Worm (Caenorhabditis elegans) whole organism, mixed stage, embryonic: ENCODE results near the gene str-52.
"Not testable (repeated sequence)": the region's sequence is repeated elsewhere in the genome, so short reads cannot be mapped to it uniquely, and the experiment has no call there.

ENCODE experiments used
- M03D4.4 ChIP-seq: sonication (generic microtip); optimal IDR thresholded peaks from 2 replicates; lab custom pipeline; 2017; ENCODE audit warnings: mild to moderate bottlenecking, missing genetic modification characterization, missing compliant biosample characterization
- bed-3 ChIP-seq: fragments of 200-800 bp; sonication (Bioruptor generic); optimal IDR thresholded peaks from 3 replicates; lab custom pipeline; 2018; ENCODE audit warnings: mild to moderate bottlenecking, missing genetic modification characterization, moderate library complexity, missing compliant biosample characterization
- blmp-1 ChIP-seq: fragments of 150-350 bp; optimal IDR thresholded peaks from 2 replicates; lab custom pipeline; 2014; ENCODE audit warnings: missing biosample characterization, missing genetic modification characterization
- ceh-39 ChIP-seq: fragments of 150-350 bp; optimal IDR thresholded peaks from 2 replicates; lab custom pipeline; 2014; ENCODE audit warnings: missing biosample characterization, missing genetic modification characterization
- ceh-83 ChIP-seq: fragments of 200-800 bp; sonication (Bioruptor generic); optimal IDR thresholded peaks from 2 replicates; lab custom pipeline; 2018; ENCODE audit warnings: mild to moderate bottlenecking, missing genetic modification characterization, missing compliant biosample characterization
- cnd-1 ChIP-seq: fragments of 200-800 bp; sonication (Bioruptor generic); optimal IDR thresholded peaks from 2 replicates; lab custom pipeline; 2018; ENCODE audit warnings: mild to moderate bottlenecking, missing genetic modification characterization, missing compliant biosample characterization
- drap-1 ChIP-seq: fragments of 200-800 bp; sonication (Bioruptor generic); optimal IDR thresholded peaks from 3 replicates; lab custom pipeline; 2018; ENCODE audit warnings: mild to moderate bottlenecking, missing genetic modification characterization, missing compliant biosample characterization
- elt-1 ChIP-seq: sonication (generic microtip); optimal IDR thresholded peaks from 2 replicates; lab custom pipeline; 2017; ENCODE audit warnings: missing genetic modification characterization, mild to moderate bottlenecking, missing compliant biosample characterization, antibody characterized with exemption, moderate library complexity, borderline replicate concordance; ENCODE audit not compliant: insufficient read depth
- elt-3 ChIP-seq: fragments of 150-350 bp; optimal IDR thresholded peaks from 2 replicates; lab custom pipeline; 2014; ENCODE audit warnings: missing biosample characterization, missing genetic modification characterization
- flh-1 ChIP-seq: fragments of 200-800 bp; sonication (Bioruptor generic); optimal IDR thresholded peaks from 2 replicates; lab custom pipeline; 2018; ENCODE audit warnings: mild to moderate bottlenecking, missing genetic modification characterization, moderate library complexity, missing compliant biosample characterization
- ham-2 ChIP-seq: fragments of 200-800 bp; sonication (Bioruptor generic); optimal IDR thresholded peaks from 2 replicates; lab custom pipeline; 2018; ENCODE audit warnings: mild to moderate bottlenecking, missing genetic modification characterization, missing compliant biosample characterization
- hlh-1 ChIP-seq: fragments of 150-350 bp; optimal IDR thresholded peaks from 2 replicates; lab custom pipeline; 2014; ENCODE audit warnings: missing biosample characterization, missing genetic modification reagents, missing genetic modification characterization
- lin-13 ChIP-seq: fragments of 150-350 bp; optimal IDR thresholded peaks from 2 replicates; lab custom pipeline; 2014; ENCODE audit warnings: missing biosample characterization, missing genetic modification characterization
- lin-32 ChIP-seq: fragments of 200-800 bp; sonication (Bioruptor generic); optimal IDR thresholded peaks from 2 replicates; lab custom pipeline; 2018; ENCODE audit warnings: mild to moderate bottlenecking, missing genetic modification characterization, missing compliant biosample characterization
- mab-5 ChIP-seq: fragments of 150-350 bp; optimal IDR thresholded peaks from 2 replicates; lab custom pipeline; 2014; ENCODE audit warnings: missing biosample characterization, missing genetic modification characterization
- mls-2 ChIP-seq: sonication (generic microtip); optimal IDR thresholded peaks from 2 replicates; lab custom pipeline; 2016; ENCODE audit warnings: mild to moderate bottlenecking, missing genetic modification characterization, moderate library complexity, missing compliant biosample characterization
- nhr-2 ChIP-seq: fragments of 150-350 bp; optimal IDR thresholded peaks from 2 replicates; lab custom pipeline; 2014; ENCODE audit warnings: missing biosample characterization, missing genetic modification characterization
- nhr-237 ChIP-seq: fragments of 150-350 bp; optimal IDR thresholded peaks from 2 replicates; lab custom pipeline; 2014; ENCODE audit warnings: missing biosample characterization, missing genetic modification characterization
- nhr-28 ChIP-seq: fragments of 150-350 bp; optimal IDR thresholded peaks from 2 replicates; lab custom pipeline; 2014; ENCODE audit warnings: missing biosample characterization, missing genetic modification characterization
- nhr-76 ChIP-seq: sonication (generic microtip); optimal IDR thresholded peaks from 2 replicates; lab custom pipeline; 2017; ENCODE audit warnings: missing biosample characterization, missing genetic modification characterization
- pha-4 ChIP-seq: fragments of 150-350 bp; optimal IDR thresholded peaks from 2 replicates; lab custom pipeline; 2018; ENCODE audit warnings: missing biosample characterization, missing genetic modification reagents, missing genetic modification characterization
- sem-2 ChIP-seq: fragments of 200-800 bp; sonication (Bioruptor generic); optimal IDR thresholded peaks from 2 replicates; lab custom pipeline; 2018; ENCODE audit warnings: mild to moderate bottlenecking, missing genetic modification characterization, missing compliant biosample characterization
- snpc-4 ChIP-seq: fragments of 150-350 bp; optimal IDR thresholded peaks from 2 replicates; lab custom pipeline; 2014; ENCODE audit warnings: missing biosample characterization, missing genetic modification characterization
- sptf-1 ChIP-seq: sonication (generic microtip); optimal IDR thresholded peaks from 2 replicates; lab custom pipeline; 2017; ENCODE audit warnings: mild to moderate bottlenecking, missing genetic modification characterization, moderate library complexity, missing compliant biosample characterization
- tbx-8 ChIP-seq: fragments of 200-800 bp; sonication (Bioruptor generic); optimal IDR thresholded peaks from 2 replicates; lab custom pipeline; 2018; ENCODE audit warnings: mild to moderate bottlenecking, missing genetic modification characterization, moderate library complexity, missing compliant biosample characterization
- unc-120 ChIP-seq: sonication (generic microtip); optimal IDR thresholded peaks from 2 replicates; lab custom pipeline; 2017; ENCODE audit warnings: missing genetic modification characterization, missing compliant biosample characterization; ENCODE audit not compliant: poor library complexity, severe bottlenecking
- unc-39 ChIP-seq: fragments of 150-350 bp; optimal IDR thresholded peaks from 2 replicates; lab custom pipeline; 2014; ENCODE audit warnings: missing biosample characterization, missing genetic modification characterization
- unc-62 ChIP-seq: fragments of 150-350 bp; optimal IDR thresholded peaks from 2 replicates; lab custom pipeline; 2014; ENCODE audit warnings: missing biosample characterization, missing genetic modification reagents, missing genetic modification characterization
- zip-8 ChIP-seq: fragments of 150-350 bp; optimal IDR thresholded peaks from 2 replicates; lab custom pipeline; 2014; ENCODE audit warnings: missing biosample characterization, missing genetic modification characterization

The str-52 gene

ce11 chrV:2144408-2144807, 1.5 kb downstream of the str-52 start, which contains the start of gene F22F7.12:
F22F7.12 (minus strand) TSS chrV:2144508.
- not testable (repeated sequence) for TF ChIP-seq unc-120; elt-3 (tag; lab: Kevin White, UChicago); drap-1

ce11 chrV:2139918-2140317, 6.0 kb downstream of the str-52 start, which contains the start of gene F22F7.7:
F22F7.7 (minus strand) TSS chrV:2140042.
- no peak for TF ChIP-seq nhr-237
- TF ChIP-seq mab-5 (tag; lab: Kevin White, UChicago): no peak
- no peak for TF ChIP-seq lin-13 (tag; lab: Kevin White, UChicago)
- no peak for TF ChIP-seq nhr-76 (tag; lab: Kevin White, UChicago)
- no peak for TF ChIP-seq ceh-39 (tag; lab: Kevin White, UChicago)
- no peak for TF ChIP-seq unc-39
- no peak for TF ChIP-seq ham-2 (GFP tag; lab: Kevin White, UChicago)
- TF ChIP-seq nhr-2 (tag; lab: Kevin White, UChicago): no peak
- no peak for TF ChIP-seq blmp-1 (tag; lab: Kevin White, UChicago)
- TF ChIP-seq sem-2 (GFP tag; lab: Kevin White, UChicago): no peak

ce11 chrV:2138287-2138686, 7.7 kb downstream of the str-52 start:
- TF ChIP-seq ceh-39 (tag; lab: Kevin White, UChicago): no peak
- TF ChIP-seq nhr-76 (tag; lab: Kevin White, UChicago): no peak
- no peak for TF ChIP-seq lin-13 (tag; lab: Kevin White, UChicago)
- TF ChIP-seq bed-3 (GFP tag; lab: Kevin White, UChicago): no peak
- TF ChIP-seq pha-4 (tag; lab: Kevin White, UChicago): no peak
- no peak for TF ChIP-seq blmp-1 (tag; lab: Kevin White, UChicago)
- TF ChIP-seq mab-5 (tag; lab: Kevin White, UChicago): no peak
- no peak for TF ChIP-seq nhr-28 (tag; lab: Kevin White, UChicago)
- no peak for TF ChIP-seq unc-39

ce11 chrV:2137010-2137409, 8.9 kb downstream of the str-52 start:
- no peak for TF ChIP-seq sptf-1 (tag; lab: Kevin White, UChicago)
- no peak for TF ChIP-seq elt-3 (tag; lab: Kevin White, UChicago)
- no peak for TF ChIP-seq ceh-39 (tag; lab: Kevin White, UChicago)
- no peak for TF ChIP-seq nhr-2 (tag; lab: Kevin White, UChicago)
- no peak for TF ChIP-seq unc-62 (GFP tag; lab: Kevin White, UChicago)
- no peak for TF ChIP-seq sem-2 (GFP tag; lab: Kevin White, UChicago)

- TF ChIP-seq unc-39 (no peak), zip-8 (tag; lab: Kevin White, UChicago) (no peak), elt-1 (tag; lab: Kevin White, UChicago) (no peak), cnd-1 (no peak), ham-2 (GFP tag; lab: Kevin White, UChicago) (no peak), nhr-2 (tag; lab: Kevin White, UChicago) (no peak), flh-1 (GFP tag; lab: Kevin White, UChicago) (no peak), hlh-1 (tag; lab: Kevin White, UChicago) (no peak), M03D4.4 (no peak), blmp-1 (tag; lab: Kevin White, UChicago) (no peak), elt-3 (tag; lab: Kevin White, UChicago) (no peak), nhr-237 (no peak), pha-4 (tag; lab: Kevin White, UChicago) (no peak), sptf-1 (tag; lab: Kevin White, UChicago) (peak; percentile 8), sem-2 (GFP tag; lab: Kevin White, UChicago) (no peak), unc-120 (peak; percentile 34)
- TF ChIP-seq, all 35 proteins: peak for 2
Observed at ce11 chrV:2135323-2135722, 10.6 kb downstream of the str-52 start.

ce11 chrV:2134340-2134739, 11.6 kb downstream of the str-52 start:
- no peak for TF ChIP-seq flh-1 (GFP tag; lab: Kevin White, UChicago)
- TF ChIP-seq mls-2 (tag; lab: Kevin White, UChicago): no peak
- TF ChIP-seq lin-32 (GFP tag; lab: Kevin White, UChicago): no peak
- no peak for TF ChIP-seq nhr-28 (tag; lab: Kevin White, UChicago)
- TF ChIP-seq blmp-1 (tag; lab: Kevin White, UChicago): no peak
- no peak for TF ChIP-seq tbx-8 (GFP tag; lab: Kevin White, UChicago)
- TF ChIP-seq ceh-83: no peak
- TF ChIP-seq snpc-4 (tag; lab: Kevin White, UChicago): no peak
- no peak for TF ChIP-seq unc-39
- no peak for TF ChIP-seq pha-4 (tag; lab: Kevin White, UChicago)
- TF ChIP-seq M03D4.4: no peak
- TF ChIP-seq zip-8 (tag; lab: Kevin White, UChicago): no peak
